Fruit fly (Drosophila melanogaster) whole organism, embryonic: ENCODE measurements around the gene TwdlV.

Experiments
- Ada2b ChIP-seq: fragments of 200-800 bp; sonication (Bioruptor generic); IDR thresholded peaks from 2 replicates; pipeline ENCODE4 v1.3.6; 2022; ENCODE audit warnings: missing biosample characterization, missing genetic modification characterization
- Adf1 ChIP-seq: fragments of 200-800 bp; sonication (Bioruptor generic); IDR thresholded peaks from 2 replicates; pipeline ENCODE4 v1.3.6; 2022; ENCODE audit warnings: missing biosample characterization, missing genetic modification characterization
- BEAF-32 ChIP-seq: fragments of 200-800 bp; sonication (Bioruptor generic); optimal IDR thresholded peaks from 3 replicates; lab custom pipeline; 2017; ENCODE audit warnings: missing biosample characterization, missing genetic modification characterization, mild to moderate bottlenecking, moderate library complexity, missing genetic modification reagents
- CG10366 ChIP-seq: fragments of 200-800 bp; sonication (Bioruptor generic); IDR thresholded peaks from 2 replicates; pipeline ENCODE4 v1.3.6; 2022; ENCODE audit warnings: missing biosample characterization, missing genetic modification characterization
- CG10979 ChIP-seq: fragments of 200-800 bp; sonication (Bioruptor generic); optimal IDR thresholded peaks from 2 replicates; lab custom pipeline; 2018; ENCODE audit warnings: missing biosample characterization, mild to moderate bottlenecking, missing genetic modification characterization, moderate library complexity
- CG12104 ChIP-seq: fragments of 200-800 bp; sonication (Bioruptor generic); optimal IDR thresholded peaks from 3 replicates; lab custom pipeline; 2016; ENCODE audit warnings: missing biosample characterization, missing genetic modification characterization
- CG12744 ChIP-seq: fragments of 200-800 bp; sonication (Bioruptor generic); optimal IDR thresholded peaks from 2 replicates; lab custom pipeline; 2016; ENCODE audit warnings: missing biosample characterization, missing genetic modification characterization
- CG13894 ChIP-seq: fragments of 200-800 bp; sonication (Bioruptor generic); optimal IDR thresholded peaks from 3 replicates; lab custom pipeline; 2018; ENCODE audit warnings: missing biosample characterization, mild to moderate bottlenecking, missing genetic modification characterization, moderate library complexity
- CG14965 ChIP-seq: fragments of 200-800 bp; sonication (Bioruptor generic); optimal IDR thresholded peaks from 2 replicates; lab custom pipeline; 2016; ENCODE audit warnings: missing biosample characterization, missing genetic modification characterization, borderline replicate concordance
- CG15514 ChIP-seq: fragments of 200-800 bp; sonication (Bioruptor generic); optimal IDR thresholded peaks from 3 replicates; lab custom pipeline; 2017; ENCODE audit warnings: missing biosample characterization, missing genetic modification characterization, mild to moderate bottlenecking, moderate library complexity, missing genetic modification reagents
- CG18599 ChIP-seq: fragments of 200-800 bp; sonication (Bioruptor generic); optimal IDR thresholded peaks from 3 replicates; lab custom pipeline; 2017; ENCODE audit warnings: missing biosample characterization, missing genetic modification characterization, mild to moderate bottlenecking, moderate library complexity, missing genetic modification reagents
- CG2889 ChIP-seq: fragments of 200-800 bp; sonication (Bioruptor generic); IDR thresholded peaks from 3 replicates; pipeline ENCODE4 v1.3.6; 2022; ENCODE audit warnings: missing biosample characterization, missing genetic modification characterization
- CG6175 ChIP-seq: fragments of 200-800 bp; sonication (Bioruptor generic); IDR thresholded peaks from 3 replicates; pipeline ENCODE4 v1.3.6; 2022; ENCODE audit warnings: missing biosample characterization, missing genetic modification characterization
- CG7928 ChIP-seq: fragments of 200-800 bp; sonication (Bioruptor generic); optimal IDR thresholded peaks from 2 replicates; lab custom pipeline; 2017; ENCODE audit warnings: missing biosample characterization, mild to moderate bottlenecking, missing genetic modification characterization
- CG8765 ChIP-seq: fragments of 200-800 bp; sonication (Bioruptor generic); IDR thresholded peaks from 2 replicates; pipeline ENCODE4 v1.3.6; 2022; ENCODE audit warnings: missing biosample characterization, missing genetic modification characterization
- CTCF ChIP-seq: fragments of 200-800 bp; sonication (Bioruptor generic); optimal IDR thresholded peaks from 2 replicates; lab custom pipeline; 2017; ENCODE audit warnings: missing biosample characterization, mild to moderate bottlenecking, missing genetic modification characterization, moderate library complexity
- Dp ChIP-seq: fragments of 200-800 bp; sonication (Bioruptor generic); optimal IDR thresholded peaks from 2 replicates; lab custom pipeline; 2018; ENCODE audit warnings: missing biosample characterization, mild to moderate bottlenecking, missing genetic modification characterization, moderate library complexity
- Dref ChIP-seq: fragments of 200-800 bp; sonication (Bioruptor generic); IDR thresholded peaks from 2 replicates; pipeline ENCODE4 v1.3.6; 2022; ENCODE audit warnings: missing biosample characterization, missing genetic modification characterization
- E2f2 ChIP-seq: fragments of 200-800 bp; sonication (Bioruptor generic); IDR thresholded peaks from 2 replicates; pipeline ENCODE4 v1.3.6; 2022; ENCODE audit warnings: missing biosample characterization, missing genetic modification characterization
- ERR ChIP-seq: fragments of 200-800 bp; sonication (Bioruptor generic); optimal IDR thresholded peaks from 2 replicates; lab custom pipeline; 2016; ENCODE audit warnings: missing biosample characterization, missing genetic modification characterization
- Ets97D ChIP-seq: fragments of 200-800 bp; sonication (Bioruptor generic); optimal IDR thresholded peaks from 3 replicates; lab custom pipeline; 2016; ENCODE audit warnings: missing biosample characterization, missing genetic modification characterization
- HHEX ChIP-seq: fragments of 200-800 bp; sonication (Bioruptor generic); optimal IDR thresholded peaks from 3 replicates; lab custom pipeline; 2017; ENCODE audit warnings: missing biosample characterization, mild to moderate bottlenecking, missing genetic modification characterization, missing genetic modification reagents
- HLH4C ChIP-seq: fragments of 200-800 bp; sonication (Bioruptor generic); IDR thresholded peaks from 3 replicates; pipeline ENCODE4 v1.3.6; 2022; ENCODE audit warnings: missing biosample characterization, missing genetic modification characterization; ENCODE audit not compliant: partially characterized antibody
- Hr51 ChIP-seq, 2 experiments: fragments of 200-800 bp; sonication (Bioruptor generic); optimal IDR thresholded peaks; 2 replicates in 1 of 2; 3 replicates in 1 of 2; lab custom pipeline; 2016 to 2018; ENCODE audit warnings: missing biosample characterization in 2 of 2, missing genetic modification characterization in 2 of 2, mild to moderate bottlenecking in 1 of 2, moderate library complexity in 1 of 2
- Kr ChIP-seq: fragments of 200-800 bp; sonication (Bioruptor generic); optimal IDR thresholded peaks from 2 replicates; lab custom pipeline; 2017; ENCODE audit warnings: missing biosample characterization, mild to moderate bottlenecking, missing genetic modification characterization
- Med ChIP-seq: fragments of 200-800 bp; sonication (Bioruptor generic); peaks from one replicate; lab custom pipeline; 2016; ENCODE audit warnings: missing biosample characterization, missing genetic modification characterization, mild to moderate bottlenecking, inconsistent platforms, moderate library complexity
- Sry-β ChIP-seq: fragments of 200-800 bp; sonication (Bioruptor generic); optimal IDR thresholded peaks from 2 replicates; lab custom pipeline; 2018; ENCODE audit warnings: missing biosample characterization, mild to moderate bottlenecking, missing genetic modification characterization, moderate library complexity
- Trl ChIP-seq, 3 experiments: fragments of >200 bp in 2 of 3; fragments of 200-800 bp in 1 of 3; sonication (Bioruptor generic) in 1 of 3; optimal IDR thresholded peaks; 2 replicates in 1 of 3; 3 replicates in 2 of 3; lab custom pipeline; 2016 to 2017; ENCODE audit warnings: missing biosample characterization in 1 of 3, missing genetic modification characterization in 1 of 3
- Usf ChIP-seq: fragments of 200-800 bp; sonication (Bioruptor generic); optimal IDR thresholded peaks from 2 replicates; lab custom pipeline; 2017; ENCODE audit warnings: missing genotype, missing biosample characterization, missing genetic modification characterization
- abd-A ChIP-seq: fragments of 200-800 bp; sonication (Bioruptor generic); optimal IDR thresholded peaks from 3 replicates; lab custom pipeline; 2019; ENCODE audit warnings: missing biosample characterization, mild to moderate bottlenecking, missing genetic modification characterization, moderate library complexity
- br ChIP-seq: fragments of >200 bp; optimal IDR thresholded peaks from 2 replicates; lab custom pipeline; 2017
- chinmo ChIP-seq: fragments of 200-800 bp; sonication (Bioruptor generic); IDR thresholded peaks from 4 replicates; pipeline ENCODE4 v1.3.6; 2022; ENCODE audit warnings: missing biosample characterization, missing genetic modification characterization; ENCODE audit not compliant: partially characterized antibody
- chn ChIP-seq: fragments of 200-800 bp; sonication (Bioruptor generic); optimal IDR thresholded peaks from 2 replicates; lab custom pipeline; 2016; ENCODE audit warnings: missing biosample characterization, missing genetic modification characterization
- crol ChIP-seq: fragments of 200-800 bp; sonication (Bioruptor generic); IDR thresholded peaks from 2 replicates; pipeline ENCODE4 v1.3.6; 2022; ENCODE audit warnings: missing biosample characterization, missing genetic modification characterization
- danr ChIP-seq: fragments of 200-800 bp; sonication (Bioruptor generic); IDR thresholded peaks from 2 replicates; pipeline ENCODE4 v1.3.6; 2022; ENCODE audit warnings: missing biosample characterization, missing genetic modification characterization
- grau ChIP-seq: fragments of 200-800 bp; optimal IDR thresholded peaks from 3 replicates; lab custom pipeline; 2019; ENCODE audit warnings: missing biosample characterization, mild to moderate bottlenecking, missing genetic modification characterization, moderate library complexity
- grn ChIP-seq: fragments of 200-800 bp; sonication (Bioruptor generic); optimal IDR thresholded peaks from 3 replicates; lab custom pipeline; 2017; ENCODE audit warnings: missing biosample characterization, missing genetic modification characterization
- ind ChIP-seq: fragments of 200-800 bp; sonication (Bioruptor generic); optimal IDR thresholded peaks from 3 replicates; lab custom pipeline; 2016; ENCODE audit warnings: missing biosample characterization, missing genetic modification characterization
- lab ChIP-seq: fragments of 200-800 bp; sonication (Bioruptor generic); optimal IDR thresholded peaks from 3 replicates; lab custom pipeline; 2017; ENCODE audit warnings: missing biosample characterization, missing genetic modification characterization, mild to moderate bottlenecking, moderate library complexity, missing genetic modification reagents
- org-1 ChIP-seq: fragments of 200-800 bp; sonication (Bioruptor generic); optimal IDR thresholded peaks from 2 replicates; lab custom pipeline; 2017; ENCODE audit warnings: missing biosample characterization, missing genetic modification characterization
- pros ChIP-seq: fragments of 200-800 bp; sonication (Bioruptor generic); optimal IDR thresholded peaks from 3 replicates; lab custom pipeline; 2019; ENCODE audit warnings: missing biosample characterization, mild to moderate bottlenecking, missing genetic modification characterization, moderate library complexity
- rib ChIP-seq: fragments of 200-800 bp; sonication (Bioruptor generic); IDR thresholded peaks from 2 replicates; pipeline ENCODE4 v1.3.6; 2022; ENCODE audit warnings: missing biosample characterization, missing genetic modification characterization
- slou ChIP-seq: fragments of 200-800 bp; sonication (Bioruptor generic); optimal IDR thresholded peaks from 3 replicates; lab custom pipeline; 2016; ENCODE audit warnings: missing biosample characterization, missing genetic modification characterization
- so ChIP-seq: fragments of 200-800 bp; sonication (Bioruptor generic); IDR thresholded peaks from 3 replicates; pipeline ENCODE4 v1.3.6; 2022; ENCODE audit warnings: missing biosample characterization, missing genetic modification characterization
- tio ChIP-seq: fragments of 200-800 bp; sonication (Bioruptor generic); optimal IDR thresholded peaks from 2 replicates; lab custom pipeline; 2017; ENCODE audit warnings: missing biosample characterization, missing genetic modification characterization, inconsistent platforms
- tna ChIP-seq: fragments of 200-800 bp; sonication (Bioruptor generic); IDR thresholded peaks from 2 replicates; pipeline ENCODE4 v1.3.6; 2022; ENCODE audit warnings: missing biosample characterization, missing genetic modification characterization; ENCODE audit not compliant: partially characterized antibody
- unc-4 ChIP-seq: fragments of 200-800 bp; sonication (Bioruptor generic); IDR thresholded peaks from 2 replicates; pipeline ENCODE4 v1.3.6; 2022; ENCODE audit warnings: missing biosample characterization, missing genetic modification characterization; ENCODE audit not compliant: partially characterized antibody
- zen2 ChIP-seq: fragments of 200-800 bp; sonication (Bioruptor generic); IDR thresholded peaks from 3 replicates; pipeline ENCODE4 v1.3.6; 2022; ENCODE audit warnings: missing biosample characterization, missing genetic modification characterization; ENCODE audit not compliant: partially characterized antibody

The TwdlV gene

dm6 chr3R:4281119-4281861 is 26.8 kb downstream of the TwdlV start (continued):
- TF ChIP-seq Adf1 (GFP tag; lab: Robert Waterston, UW) (peak; percentile 78), pros (GFP tag; lab: Kevin White, UChicago) (peak; percentile 34), chn (no peak), E2f2 (GFP tag; lab: Robert Waterston, UW) (0 out of 2 replicates have a peak, but pooled peaks have one; percentile 13), grau (tag; lab: Kevin White, UChicago) (no peak), CTCF (no peak), abd-A (peak; percentile 53), tio (GFP tag; lab: Kevin White, UChicago) (no peak), crol (GFP tag; lab: Robert Waterston, UW) (peak; percentile 12; the same call in 1 of the 2 replicates), Trl (optimal IDR thresholded peaks at IDR 0.05; lab: Kevin White, UChicago) (peak; percentile 39 to 69), Trl (GFP tag; optimal IDR thresholded peaks at IDR 0.05; lab: Kevin White, UChicago) (no peak), Med (GFP tag; lab: Kevin White, UChicago) (peak; percentile 63), CG13894 (tag; lab: Kevin White, UChicago) (peak; percentile 58), CG12104 (GFP tag; lab: Kevin White, UChicago) (no peak), so (GFP tag; lab: Robert Waterston, UW) (0 out of 3 replicates have a peak, but pooled peaks have one; percentile 21), lab (GFP tag; lab: Kevin White, UChicago) (peak; percentile 41), grn (GFP tag; lab: Kevin White, UChicago) (peak; percentile 16), Hr51 (GFP tag; optimal IDR thresholded peaks at IDR 0.05; lab: Kevin White, UChicago) (peak in 1 of 2 experiments; percentile 66), CG18599 (peak; percentile 32), chinmo (GFP tag; lab: Robert Waterston, UW) (0 out of 4 replicates have a peak, but pooled peaks have one; percentile 47), CG6175 (GFP tag; lab: Robert Waterston, UW) (0 out of 3 replicates have a peak, but pooled peaks have one; percentile 32)
- TF ChIP-seq, all 482 proteins: peak for 40

dm6 chr3R:4282207-4282606 is 27.7 kb downstream of the TwdlV start:
- no peak for TF ChIP-seq Ada2b (GFP tag; lab: Robert Waterston, UW)
- TF ChIP-seq Dp (GFP tag; lab: Kevin White, UChicago) = no peak
- TF ChIP-seq CG10366 = no peak
- peak; percentile 30; the same call in 1 of the 2 replicates for TF ChIP-seq Dref (GFP tag; lab: Robert Waterston, UW)
- no peak for TF ChIP-seq ind
- TF ChIP-seq tna (GFP tag; lab: Robert Waterston, UW) = no peak
- TF ChIP-seq CG15514 (GFP tag; lab: Kevin White, UChicago) = no peak
- TF ChIP-seq CG2889 (GFP tag; lab: Robert Waterston, UW) = no peak
- no peak for TF ChIP-seq CG12744 (GFP tag; lab: Kevin White, UChicago)
- no peak for TF ChIP-seq HHEX (GFP tag; lab: Kevin White, UChicago)
- peak; percentile 88 for TF ChIP-seq abd-A
- no peak for TF ChIP-seq ERR
- no peak for TF ChIP-seq Usf (GFP tag; lab: Kevin White, UChicago)
- TF ChIP-seq BEAF-32 = peak; percentile 10
- TF ChIP-seq Ets97D (GFP tag; lab: Kevin White, UChicago) = no peak
- no peak for TF ChIP-seq CG10979 (tag; lab: Kevin White, UChicago)
- no peak for TF ChIP-seq slou (GFP tag; lab: Kevin White, UChicago)
- TF ChIP-seq unc-4 (GFP tag; lab: Robert Waterston, UW) = 0 out of 2 replicates have a peak, but pooled peaks have one; percentile 12
- TF ChIP-seq org-1 = no peak
- no peak for TF ChIP-seq Kr (GFP tag; lab: Kevin White, UChicago)
- TF ChIP-seq br = no peak
- TF ChIP-seq Sry-β (GFP tag; lab: Kevin White, UChicago) = no peak
- TF ChIP-seq zen2 = 0 out of 3 replicates have a peak, but pooled peaks have one; percentile 32
- no peak for TF ChIP-seq CG8765 (GFP tag; lab: Robert Waterston, UW)
- TF ChIP-seq rib (GFP tag; lab: Robert Waterston, UW) = no peak
- TF ChIP-seq CG14965 = no peak
- no peak for TF ChIP-seq HLH4C (GFP tag; lab: Robert Waterston, UW)
- TF ChIP-seq CG7928 = no peak
- TF ChIP-seq danr = no peak
